Worm (Caenorhabditis elegans) whole organism, young adult: ENCODE results near the gene lsy-27.

Experiments used
- B0035.1 ChIP-seq: sonication (generic microtip); optimal IDR thresholded peaks from 2 replicates; lab custom pipeline; 2016; ENCODE audit warnings: missing genetic modification characterization, mild to moderate bottlenecking, missing compliant biosample characterization, missing genotype, missing genetic modification reagents
- C17E4.6 ChIP-seq: fragments of 200-800 bp; sonication (Bioruptor generic); IDR thresholded peaks from 2 replicates; pipeline ENCODE4 v1.3.6; 2022; ENCODE audit warnings: missing genetic modification reagents, missing genetic modification characterization, missing compliant biosample characterization
- Y56A3A.18 ChIP-seq: fragments of 200-800 bp; sonication (Bioruptor generic); IDR thresholded peaks from 2 replicates; pipeline ENCODE4 v1.3.6; 2022; ENCODE audit warnings: missing genetic modification reagents, missing genetic modification characterization, missing compliant biosample characterization
- cebp-2 ChIP-seq: fragments of 200-800 bp; sonication (Bioruptor generic); IDR thresholded peaks from 2 replicates; pipeline ENCODE4 v1.3.6; 2022; ENCODE audit warnings: missing genetic modification characterization, missing compliant biosample characterization
- ceh-91 ChIP-seq: fragments of 200-800 bp; sonication (Bioruptor generic); IDR thresholded peaks from 2 replicates; pipeline ENCODE4 v1.3.6; 2022; ENCODE audit warnings: missing genetic modification reagents, missing genetic modification characterization, missing compliant biosample characterization
- egl-44 ChIP-seq: fragments of 200-800 bp; sonication (Bioruptor generic); IDR thresholded peaks from 2 replicates; pipeline ENCODE4 v1.3.6; 2022; ENCODE audit warnings: missing genetic modification reagents, missing genetic modification characterization, missing compliant biosample characterization
- mel-28 ChIP-seq: sonication (generic microtip); optimal IDR thresholded peaks from 2 replicates; lab custom pipeline; 2016; ENCODE audit warnings: borderline replicate concordance, mild to moderate bottlenecking, missing genetic modification characterization, missing compliant biosample characterization
- mxl-1 ChIP-seq: sonication (generic microtip); optimal IDR thresholded peaks from 2 replicates; lab custom pipeline; 2016; ENCODE audit warnings: missing genetic modification characterization, missing compliant biosample characterization
- nhr-179 ChIP-seq: sonication (generic microtip); optimal IDR thresholded peaks from 2 replicates; lab custom pipeline; 2016; ENCODE audit warnings: mild to moderate bottlenecking, missing genetic modification characterization, missing compliant biosample characterization
- ztf-18 ChIP-seq: sonication (generic microtip); optimal IDR thresholded peaks from 2 replicates; lab custom pipeline; 2016; ENCODE audit warnings: missing genotype, mild to moderate bottlenecking, missing genetic modification characterization, missing compliant biosample characterization
- ztf-25 ChIP-seq: fragments of 200-800 bp; sonication (Bioruptor generic); IDR thresholded peaks from 2 replicates; pipeline ENCODE4 v1.3.6; 2022; ENCODE audit warnings: missing genetic modification reagents, missing genetic modification characterization, missing compliant biosample characterization
- ztf-6 ChIP-seq: fragments of 200-800 bp; sonication (Bioruptor generic); IDR thresholded peaks from 2 replicates; pipeline ENCODE4 v1.3.6; 2022; ENCODE audit warnings: missing genetic modification reagents, missing genetic modification characterization, missing compliant biosample characterization

Gene lsy-27

DNA sequence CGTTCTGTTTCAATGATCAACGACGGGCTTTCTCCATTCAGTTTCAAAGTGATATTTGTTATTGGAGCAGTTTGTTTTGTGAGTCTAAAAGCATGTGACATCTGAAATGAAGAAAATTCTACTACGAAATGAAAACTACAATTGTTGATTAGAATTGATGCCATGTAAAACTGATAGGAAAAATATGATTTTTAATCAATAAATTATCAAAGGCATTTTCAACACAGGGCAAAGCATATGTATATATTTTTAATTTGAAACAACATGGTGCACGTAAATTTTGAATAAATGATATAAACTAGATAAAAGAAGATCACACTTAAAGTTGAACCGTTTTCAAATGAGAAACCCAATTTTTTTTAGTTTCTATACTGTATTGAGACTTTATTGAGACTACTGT, 48.6 kb downstream of the lsy-27 start, which contains the start of gene K10G4.5:
Gene K10G4.5 (minus strand): TSS at position 101 of the 400 bp plus-strand sequence.
- TF ChIP-seq C17E4.6 (GFP tag; lab: Robert Waterston, UW) (no peak), mel-28 (tag; lab: Kevin White, UChicago) (no peak), ceh-91 (no peak), B0035.1 (tag; lab: Kevin White, UChicago) (no peak), nhr-179 (tag; lab: Kevin White, UChicago) (no peak), ztf-18 (tag; lab: Kevin White, UChicago) (no peak), ztf-6 (no peak), ztf-25 (GFP tag; lab: Robert Waterston, UW) (no peak), Y56A3A.18 (GFP tag; lab: Robert Waterston, UW) (no peak), cebp-2 (no peak), egl-44 (no peak), mxl-1 (tag; lab: Kevin White, UChicago) (no peak)
